Worm (Caenorhabditis elegans): ENCODE measurements around the gene daf-36.

daf-36 gene

ce11 chrV:10174632-10175075 is 50.9 kb downstream of the daf-36 start (continued):
- TF ChIP-seq nhr-10 (tag; optimal IDR thresholded peaks at IDR 0.05), result no peak
- TF ChIP-seq aly-2 (tag; optimal IDR thresholded peaks at IDR 0.05), result no peak

ce11 chrV:10173653-10174052 is 51.9 kb downstream of the daf-36 start, which contains the start of gene egl-3:
TSS of gene egl-3 (minus strand) at chrV:10173753.
- TF ChIP-seq mdl-1 (tag; optimal IDR thresholded peaks at IDR 0.05) (no peak), unc-39 (tag; optimal IDR thresholded peaks at IDR 0.05) (no peak), nhr-237 (tag; optimal IDR thresholded peaks at IDR 0.05) (no peak), elt-1 (tag; optimal IDR thresholded peaks at IDR 0.05) (no peak), nhr-129 (tag; optimal IDR thresholded peaks at IDR 0.05) (no peak), F13H6.1 (tag; optimal IDR thresholded peaks at IDR 0.05) (no peak), unc-55 (GFP tag; optimal IDR thresholded peaks at IDR 0.05) (no peak), alr-1 (tag; optimal IDR thresholded peaks at IDR 0.05) (no peak), nhr-11 (tag; optimal IDR thresholded peaks at IDR 0.05) (no peak), fos-1 (tag; optimal IDR thresholded peaks at IDR 0.05) (no peak), snpc-4 (tag; optimal IDR thresholded peaks at IDR 0.05) (no peak), ama-1 (optimal IDR thresholded peaks at IDR 0.05) (no peak), dmd-4 (tag; optimal IDR thresholded peaks at IDR 0.05) (no peak), ztf-4 (tag; optimal IDR thresholded peaks at IDR 0.05) (no peak)
